Worm (Caenorhabditis elegans) whole organism, L4 larva: ENCODE measurements around the gene Y113G7A.13.

ENCODE experiments used
- D1046.2 ChIP-seq: fragments of 200-800 bp; sonication (Bioruptor generic); IDR thresholded peaks from 2 replicates; pipeline ENCODE4 v1.3.6; 2022; ENCODE audit warnings: missing genetic modification characterization, missing compliant biosample characterization
- T20F7.1 ChIP-seq: fragments of 200-800 bp; sonication (Bioruptor generic); optimal IDR thresholded peaks from 2 replicates; lab custom pipeline; 2018; ENCODE audit warnings: mild to moderate bottlenecking, missing genetic modification characterization, missing compliant biosample characterization
- Y48G9A.11 ChIP-seq: fragments of 200-800 bp; sonication (Bioruptor generic); IDR thresholded peaks from 2 replicates; pipeline ENCODE4 v1.3.6; 2022; ENCODE audit warnings: missing genetic modification reagents, missing genetic modification characterization, missing compliant biosample characterization
- ZK337.2 ChIP-seq: fragments of 200-800 bp; sonication (Bioruptor generic); IDR thresholded peaks from 2 replicates; pipeline ENCODE4 v1.3.6; 2022; ENCODE audit warnings: missing genetic modification reagents, missing genetic modification characterization, missing compliant biosample characterization
- aha-1 ChIP-seq: fragments of 150-350 bp; peaks from one replicate; lab custom pipeline; 2014; ENCODE audit warnings: missing biosample characterization, missing genetic modification characterization
- aly-2 ChIP-seq: sonication (generic microtip); optimal IDR thresholded peaks from 2 replicates; lab custom pipeline; 2018; ENCODE audit warnings: missing biosample characterization, missing genetic modification characterization
- arid-1 ChIP-seq: fragments of 200-800 bp; sonication (Bioruptor generic); conservative IDR thresholded peaks from 2 replicates; pipeline ENCODE4 v1.3.6; 2022; ENCODE audit warnings: missing genetic modification reagents, missing genetic modification characterization, missing compliant biosample characterization
- ceh-44 ChIP-seq: fragments of 200-800 bp; sonication (Bioruptor generic); IDR thresholded peaks from 2 replicates; pipeline ENCODE4 v1.3.6; 2022; ENCODE audit warnings: missing genetic modification reagents, missing genetic modification characterization, missing compliant biosample characterization
- ces-1 ChIP-seq: fragments of 150-350 bp; sonication (generic microtip); optimal IDR thresholded peaks from 4 replicates; lab custom pipeline; 2014; ENCODE audit warnings: missing biosample characterization, missing genetic modification reagents, missing genetic modification characterization
- daf-12 ChIP-seq: fragments of 150-350 bp; optimal IDR thresholded peaks from 2 replicates; lab custom pipeline; 2014; ENCODE audit warnings: missing biosample characterization, missing genetic modification reagents, missing genetic modification characterization
- dmd-6 ChIP-seq: fragments of 200-800 bp; sonication (Bioruptor generic); IDR thresholded peaks from 2 replicates; pipeline ENCODE4 v1.3.6; 2022; ENCODE audit warnings: missing genetic modification reagents, missing genetic modification characterization, missing compliant biosample characterization
- dmd-8 ChIP-seq: fragments of 200-800 bp; sonication (Bioruptor generic); IDR thresholded peaks from 2 replicates; pipeline ENCODE4 v1.3.6; 2022; ENCODE audit warnings: missing genetic modification characterization, missing compliant biosample characterization
- dve-1 ChIP-seq: sonication (generic microtip); optimal IDR thresholded peaks from 2 replicates; lab custom pipeline; 2017; ENCODE audit warnings: antibody characterized with exemption, mild to moderate bottlenecking, missing genetic modification characterization, missing compliant biosample characterization; ENCODE audit not compliant: insufficient read depth
- egl-27 ChIP-seq: sonication (generic microtip); optimal IDR thresholded peaks from 3 replicates; lab custom pipeline; 2017; ENCODE audit warnings: missing biosample characterization, missing genetic modification reagents, missing genetic modification characterization
- fkh-10 ChIP-seq: fragments of 150-350 bp; optimal IDR thresholded peaks from 2 replicates; lab custom pipeline; 2014; ENCODE audit warnings: missing biosample characterization, missing genetic modification reagents, missing genetic modification characterization
- fos-1 ChIP-seq: fragments of 150-350 bp; optimal IDR thresholded peaks from 2 replicates; lab custom pipeline; 2014; ENCODE audit warnings: missing biosample characterization, missing genetic modification characterization
- hif-1 ChIP-seq, 2 experiments: sonication (generic microtip); optimal IDR thresholded peaks; 2 replicates each; lab custom pipeline; 2016 to 2017; ENCODE audit warnings: missing compliant biosample characterization in 2 of 2, missing genetic modification characterization in 2 of 2, missing genetic modification reagents in 2 of 2, missing genotype in 2 of 2, mild to moderate bottlenecking in 1 of 2
- hlh-30 ChIP-seq: sonication (generic microtip); optimal IDR thresholded peaks from 2 replicates; lab custom pipeline; 2017; ENCODE audit warnings: antibody characterized with exemption, mild to moderate bottlenecking, missing genetic modification characterization, missing compliant biosample characterization; ENCODE audit not compliant: insufficient read depth
- hmg-1.1 ChIP-seq: fragments of 200-800 bp; sonication (Bioruptor generic); IDR thresholded peaks from 2 replicates; pipeline ENCODE4 v1.3.6; 2022; ENCODE audit warnings: missing genetic modification reagents, missing genetic modification characterization, missing compliant biosample characterization
- jun-1 ChIP-seq: fragments of 150-350 bp; optimal IDR thresholded peaks from 2 replicates; lab custom pipeline; 2014; ENCODE audit warnings: missing biosample characterization, missing genetic modification reagents, missing genetic modification characterization
- lin-1 ChIP-seq: fragments of 200-800 bp; sonication (Bioruptor generic); IDR thresholded peaks from 2 replicates; pipeline ENCODE4 v1.3.6; 2022; ENCODE audit warnings: missing genetic modification reagents, missing genetic modification characterization, missing compliant biosample characterization
- lin-29 ChIP-seq: fragments of 200-800 bp; sonication (Bioruptor generic); IDR thresholded peaks from 2 replicates; pipeline ENCODE4 v1.3.6; 2022; ENCODE audit warnings: missing genetic modification reagents, missing genetic modification characterization, missing compliant biosample characterization
- lin-39 ChIP-seq: fragments of 150-350 bp; optimal IDR thresholded peaks from 2 replicates; lab custom pipeline; 2014; ENCODE audit warnings: missing biosample characterization, missing genetic modification reagents, missing genetic modification characterization
- lsy-2 ChIP-seq, 2 experiments: fragments of 150-350 bp in 1 of 2; sonication (generic microtip) in 1 of 2; optimal IDR thresholded peaks; 2 replicates each; lab custom pipeline; 2014 to 2017; ENCODE audit warnings: missing biosample characterization in 2 of 2, missing genetic modification characterization in 2 of 2
- madf-5 ChIP-seq, 2 experiments: fragments of 200-800 bp; sonication (Bioruptor generic); IDR thresholded peaks; 2 replicates each; pipeline ENCODE4 v1.3.6; 2022; ENCODE audit warnings: missing compliant biosample characterization in 2 of 2, missing genetic modification characterization in 2 of 2
- madf-9 ChIP-seq: fragments of 200-800 bp; sonication (Bioruptor generic); conservative IDR thresholded peaks from 2 replicates; pipeline ENCODE4 v1.3.6; 2022; ENCODE audit warnings: missing genetic modification reagents, missing genetic modification characterization, missing compliant biosample characterization
- mep-1 ChIP-seq: fragments of 150-350 bp; sonication (generic microtip); optimal IDR thresholded peaks from 3 replicates; lab custom pipeline; 2014; ENCODE audit warnings: missing biosample characterization, missing genetic modification characterization
- mxl-2 ChIP-seq: fragments of 200-800 bp; sonication (Bioruptor generic); conservative IDR thresholded peaks from 2 replicates; pipeline ENCODE4 v1.3.6; 2022; ENCODE audit warnings: missing genetic modification reagents, missing genetic modification characterization, missing compliant biosample characterization
- nhr-102 ChIP-seq: sonication (generic microtip); optimal IDR thresholded peaks from 2 replicates; lab custom pipeline; 2016; ENCODE audit warnings: mild to moderate bottlenecking, missing genetic modification characterization, moderate library complexity, missing compliant biosample characterization
- nhr-11 ChIP-seq: fragments of 150-350 bp; optimal IDR thresholded peaks from 2 replicates; lab custom pipeline; 2014; ENCODE audit warnings: missing biosample characterization, missing genetic modification characterization
- nhr-111 ChIP-seq: fragments of 200-800 bp; sonication (Bioruptor generic); optimal IDR thresholded peaks from 2 replicates; lab custom pipeline; 2018; ENCODE audit warnings: mild to moderate bottlenecking, missing genetic modification characterization, missing compliant biosample characterization
- nhr-42 ChIP-seq: fragments of 200-800 bp; sonication (Bioruptor generic); IDR thresholded peaks from 2 replicates; pipeline ENCODE4 v1.3.6; 2022; ENCODE audit warnings: missing genetic modification characterization, missing compliant biosample characterization
- pha-4 ChIP-seq, 2 experiments: fragments of 150-350 bp in 1 of 2; fragments of 200-800 bp in 1 of 2; sonication (Bioruptor generic) in 1 of 2; IDR thresholded peaks in 1 of 2; optimal IDR thresholded peaks in 1 of 2; 2 replicates each; pipeline versions ENCODE4 v1.3.6 to Lab custom; 2014 to 2022; ENCODE audit warnings: missing genetic modification characterization in 2 of 2, missing genetic modification reagents in 2 of 2, missing biosample characterization in 1 of 2, missing compliant biosample characterization in 1 of 2
- pqm-1 ChIP-seq: sonication (generic microtip); optimal IDR thresholded peaks from 2 replicates; lab custom pipeline; 2017; ENCODE audit warnings: missing biosample characterization, missing genetic modification characterization
- rbr-2 ChIP-seq: sonication (generic microtip); optimal IDR thresholded peaks from 2 replicates; lab custom pipeline; 2016; ENCODE audit warnings: missing genotype, missing genetic modification characterization, missing compliant biosample characterization
- saeg-2 ChIP-seq: fragments of 200-800 bp; sonication (Bioruptor generic); IDR thresholded peaks from 2 replicates; pipeline ENCODE4 v1.3.6; 2022; ENCODE audit warnings: missing genetic modification reagents, missing genetic modification characterization, missing compliant biosample characterization
- sdz-12 ChIP-seq: fragments of 200-800 bp; sonication (Bioruptor generic); optimal IDR thresholded peaks from 2 replicates; lab custom pipeline; 2018; ENCODE audit warnings: mild to moderate bottlenecking, missing genetic modification characterization, missing compliant biosample characterization
- snpc-1.2 ChIP-seq: fragments of 200-800 bp; sonication (Bioruptor generic); IDR thresholded peaks from 2 replicates; pipeline ENCODE4 v1.3.6; 2022; ENCODE audit warnings: missing genetic modification reagents, missing genetic modification characterization, missing compliant biosample characterization
- snpc-4 ChIP-seq: fragments of 150-350 bp; optimal IDR thresholded peaks from 2 replicates; lab custom pipeline; 2014; ENCODE audit warnings: missing biosample characterization, missing genetic modification characterization
- spr-3 ChIP-seq: fragments of 200-800 bp; sonication (Bioruptor generic); optimal IDR thresholded peaks from 2 replicates; lab custom pipeline; 2018; ENCODE audit warnings: mild to moderate bottlenecking, missing genetic modification characterization, missing compliant biosample characterization
- tra-1 ChIP-seq: fragments of 200-800 bp; sonication (Bioruptor generic); IDR thresholded peaks from 2 replicates; pipeline ENCODE4 v1.3.6; 2022; ENCODE audit warnings: missing genetic modification reagents, missing genetic modification characterization, missing compliant biosample characterization
- unc-130 ChIP-seq: sonication (generic microtip); optimal IDR thresholded peaks from 2 replicates; lab custom pipeline; 2016; ENCODE audit warnings: missing genetic modification reagents, missing genetic modification characterization, missing compliant biosample characterization
- unc-39 ChIP-seq: sonication (generic microtip); optimal IDR thresholded peaks from 2 replicates; lab custom pipeline; 2017; ENCODE audit warnings: missing biosample characterization, missing genetic modification characterization
- unc-62 ChIP-seq, 3 experiments: fragments of 150-350 bp in 1 of 3; sonication (generic microtip); optimal IDR thresholded peaks in 2 of 3; peaks in 1 of 3; 1 replicate in 1 of 3; 2 replicates in 2 of 3; lab custom pipeline; 2014 to 2017; ENCODE audit warnings: missing biosample characterization in 3 of 3, missing genetic modification characterization in 3 of 3, missing genetic modification reagents in 3 of 3, missing genotype in 1 of 3
- vab-7 ChIP-seq: fragments of 200-800 bp; sonication (Bioruptor generic); IDR thresholded peaks from 2 replicates; pipeline ENCODE4 v1.3.6; 2022; ENCODE audit warnings: missing genetic modification reagents, missing genetic modification characterization, missing compliant biosample characterization
- zfp-2 ChIP-seq: sonication (generic microtip); optimal IDR thresholded peaks from 2 replicates; lab custom pipeline; 2016; ENCODE audit warnings: mild to moderate bottlenecking, missing genetic modification characterization, missing compliant biosample characterization
- zip-11 ChIP-seq: fragments of 200-800 bp; sonication (Bioruptor generic); IDR thresholded peaks from 2 replicates; pipeline ENCODE4 v1.3.6; 2022; ENCODE audit warnings: missing genetic modification characterization, missing compliant biosample characterization
- ztf-11 ChIP-seq: fragments of 150-350 bp; optimal IDR thresholded peaks from 2 replicates; lab custom pipeline; 2014; ENCODE audit warnings: missing biosample characterization, missing genetic modification characterization
- ztf-7 ChIP-seq: fragments of 150-350 bp; optimal IDR thresholded peaks from 2 replicates; lab custom pipeline; 2014; ENCODE audit warnings: missing biosample characterization, missing genetic modification characterization

The Y113G7A.13 gene

ce11 chrV:20162290-20163104, 14.5 kb downstream of the Y113G7A.13 start (continued):
- no peak for TF ChIP-seq hif-1 (tag; optimal IDR thresholded peaks at IDR 0.05; lab: Kevin White, UChicago)
- TF ChIP-seq egl-27 = no peak
- TF ChIP-seq unc-39 = no peak
- no peak for TF ChIP-seq daf-12
- TF ChIP-seq lin-1 (GFP tag; lab: Robert Waterston, UW) = no peak
- no peak for TF ChIP-seq unc-130 (GFP tag; lab: Kevin White, UChicago)
- no peak for TF ChIP-seq dmd-8 (GFP tag; lab: Robert Waterston, UW)
- no peak for TF ChIP-seq rbr-2 (tag; lab: Kevin White, UChicago)
- no peak for TF ChIP-seq aly-2
- TF ChIP-seq unc-62 (GFP tag; optimal IDR thresholded peaks at IDR 0.05 in 1 of 2; lab: Kevin White, UChicago) = no peak
- TF ChIP-seq unc-62 (tag; optimal IDR thresholded peaks at IDR 0.05; lab: Kevin White, UChicago) = no peak
- no peak for TF ChIP-seq mxl-2 (GFP tag; lab: Robert Waterston, UW)
- TF ChIP-seq arid-1 = peak; percentile 30; the same call in 1 of the 2 replicates
- no peak for TF ChIP-seq Y48G9A.11 (GFP tag; lab: Robert Waterston, UW)
- TF ChIP-seq lin-29 (GFP tag; lab: Robert Waterston, UW) = no peak
- TF ChIP-seq hmg-1.1 (GFP tag; lab: Robert Waterston, UW) = no peak
- TF ChIP-seq ztf-11 (tag; lab: Kevin White, UChicago) = no peak
- no peak for TF ChIP-seq sdz-12 (GFP tag; lab: Kevin White, UChicago)
- no peak for TF ChIP-seq madf-9
- no peak for TF ChIP-seq nhr-111
- peak; percentile 23 for TF ChIP-seq nhr-102 (tag; lab: Kevin White, UChicago)
- no peak for TF ChIP-seq hlh-30 (tag; lab: Kevin White, UChicago)
- no peak; the same call in 1 of the 2 replicates for TF ChIP-seq saeg-2 (GFP tag; lab: Robert Waterston, UW)
- TF ChIP-seq spr-3 (GFP tag; lab: Kevin White, UChicago) = no peak
- peak; percentile 82 for TF ChIP-seq dve-1 (tag; lab: Kevin White, UChicago)
- TF ChIP-seq nhr-42 (GFP tag; lab: Robert Waterston, UW) = no peak
- no peak for TF ChIP-seq fos-1
- TF ChIP-seq zip-11 = no peak
- peak; percentile 73 for TF ChIP-seq mep-1
- no peak for TF ChIP-seq jun-1 (tag; lab: Kevin White, UChicago)
- no peak for TF ChIP-seq lin-39 (tag; lab: Kevin White, UChicago)
- TF ChIP-seq ceh-44 = no peak
- peak in 1 of 2 experiments; percentile 50 for TF ChIP-seq lsy-2 (tag; optimal IDR thresholded peaks at IDR 0.05; lab: Kevin White, UChicago)
- TF ChIP-seq ces-1 (GFP tag; lab: Kevin White, UChicago) = no peak
- no peak for TF ChIP-seq snpc-4
- TF ChIP-seq fkh-10 (GFP tag; lab: Kevin White, UChicago) = no peak
- TF ChIP-seq tra-1 = no peak
- TF ChIP-seq vab-7 (GFP tag; lab: Robert Waterston, UW) = no peak
- peak; percentile 60; the same call in 1 of the 2 replicates for TF ChIP-seq pha-4 (GFP tag; IDR thresholded peaks at IDR 0.05; lab: Robert Waterston, UW)
- no peak for TF ChIP-seq pha-4 (tag; optimal IDR thresholded peaks at IDR 0.05; lab: Kevin White, UChicago)
- TF ChIP-seq zfp-2 (tag; lab: Kevin White, UChicago) = no peak
- TF ChIP-seq aha-1 (tag; lab: Kevin White, UChicago) = peak; percentile 28
- TF ChIP-seq D1046.2 (GFP tag; lab: Robert Waterston, UW) = no peak
- no peak; the same call in 1 of the 2 replicates for TF ChIP-seq dmd-6 (GFP tag; lab: Robert Waterston, UW)
- TF ChIP-seq nhr-11 = no peak
- TF ChIP-seq snpc-1.2 (GFP tag; lab: Robert Waterston, UW) = no peak
- TF ChIP-seq ztf-7 = no peak
- TF ChIP-seq pqm-1 = no peak
- TF ChIP-seq madf-5 (GFP tag; IDR thresholded peaks at IDR 0.05; lab: Robert Waterston, UW) = peak in 1 of 2 experiments; percentile 49; a peak in 1 of 4 replicates
- TF ChIP-seq T20F7.1 (GFP tag; lab: Kevin White, UChicago) = peak; percentile 61
- no peak for TF ChIP-seq ZK337.2 (GFP tag; lab: Robert Waterston, UW)
